Fruit fly (Drosophila melanogaster) whole organism, embryonic: ENCODE results near the gene Cubn.

Experiments
- Antp ChIP-seq: fragments of 200-800 bp; sonication (Bioruptor generic); optimal IDR thresholded peaks from 3 replicates; lab custom pipeline; 2016; ENCODE audit warnings: missing biosample characterization, missing genetic modification characterization
- B-H2 ChIP-seq: fragments of 200-800 bp; sonication (Bioruptor generic); optimal IDR thresholded peaks from 2 replicates; lab custom pipeline; 2018; ENCODE audit warnings: missing biosample characterization, mild to moderate bottlenecking, missing genetic modification characterization
- CG10274 ChIP-seq: fragments of 200-800 bp; sonication (Bioruptor generic); optimal IDR thresholded peaks from 3 replicates; lab custom pipeline; 2017; ENCODE audit warnings: missing biosample characterization, mild to moderate bottlenecking, missing genetic modification characterization
- CG11247 ChIP-seq: fragments of 200-800 bp; sonication (Bioruptor generic); IDR thresholded peaks from 2 replicates; pipeline ENCODE4 v1.3.6; 2022; ENCODE audit warnings: missing biosample characterization, missing genetic modification characterization
- CG12659 ChIP-seq: fragments of 200-800 bp; sonication (Bioruptor generic); optimal IDR thresholded peaks from 3 replicates; lab custom pipeline; 2017; ENCODE audit warnings: mild to moderate bottlenecking, missing biosample characterization, missing genetic modification reagents, missing genetic modification characterization
- CG14710 ChIP-seq: fragments of 200-800 bp; sonication (Bioruptor generic); optimal IDR thresholded peaks from 3 replicates; lab custom pipeline; 2019; ENCODE audit warnings: missing biosample characterization, mild to moderate bottlenecking, missing genetic modification characterization, moderate library complexity
- CG15011 ChIP-seq: fragments of 200-800 bp; sonication (Bioruptor generic); optimal IDR thresholded peaks from 3 replicates; lab custom pipeline; 2018; ENCODE audit warnings: missing biosample characterization, mild to moderate bottlenecking, missing genetic modification characterization
- CG1602 ChIP-seq: fragments of 200-800 bp; sonication (Bioruptor generic); optimal IDR thresholded peaks from 3 replicates; lab custom pipeline; 2016; ENCODE audit warnings: missing biosample characterization, missing genetic modification characterization
- CG1647 ChIP-seq: fragments of 200-800 bp; sonication (Bioruptor generic); optimal IDR thresholded peaks from 3 replicates; lab custom pipeline; 2016; ENCODE audit warnings: missing biosample characterization, missing genetic modification characterization
- CG31224 ChIP-seq: fragments of 200-800 bp; sonication (Bioruptor generic); IDR thresholded peaks from 2 replicates; pipeline ENCODE4 v1.3.6; 2022; ENCODE audit warnings: missing biosample characterization, missing genetic modification characterization
- CG32532 ChIP-seq: fragments of 200-800 bp; sonication (Bioruptor generic); IDR thresholded peaks from 2 replicates; pipeline ENCODE4 v1.3.6; 2022; ENCODE audit warnings: missing biosample characterization, missing genetic modification characterization
- CG3838 ChIP-seq: fragments of 200-800 bp; sonication (Bioruptor generic); optimal IDR thresholded peaks from 3 replicates; lab custom pipeline; 2016; ENCODE audit warnings: missing biosample characterization, missing genetic modification characterization
- CG6272 ChIP-seq: fragments of 200-800 bp; sonication (Bioruptor generic); IDR thresholded peaks from 2 replicates; pipeline ENCODE4 v1.3.6; 2022; ENCODE audit warnings: missing biosample characterization, missing genetic modification characterization
- CG6765 ChIP-seq: fragments of 200-800 bp; sonication (Bioruptor generic); optimal IDR thresholded peaks from 3 replicates; lab custom pipeline; 2017; ENCODE audit warnings: missing biosample characterization, mild to moderate bottlenecking, missing genetic modification characterization
- CG7786 ChIP-seq: fragments of 200-800 bp; sonication (Bioruptor generic); optimal IDR thresholded peaks from 2 replicates; lab custom pipeline; 2016; ENCODE audit warnings: missing biosample characterization, missing genetic modification characterization
- CG7839 ChIP-seq: fragments of 200-800 bp; sonication (Bioruptor generic); optimal IDR thresholded peaks from 3 replicates; lab custom pipeline; 2018; ENCODE audit warnings: missing biosample characterization, mild to moderate bottlenecking, missing genetic modification characterization, moderate library complexity
- CG8359 ChIP-seq: fragments of 200-800 bp; sonication (Bioruptor generic); optimal IDR thresholded peaks from 2 replicates; lab custom pipeline; 2017; ENCODE audit warnings: missing biosample characterization, mild to moderate bottlenecking, missing genetic modification characterization, borderline replicate concordance
- CG9797 ChIP-seq: fragments of 200-800 bp; sonication (Bioruptor generic); optimal IDR thresholded peaks from 3 replicates; lab custom pipeline; 2018; ENCODE audit warnings: missing biosample characterization, mild to moderate bottlenecking, missing genetic modification characterization
- CG9932 ChIP-seq: fragments of 200-800 bp; sonication (Bioruptor generic); IDR thresholded peaks from 2 replicates; pipeline ENCODE4 v1.3.6; 2022; ENCODE audit warnings: missing biosample characterization, missing genetic modification characterization
- Dbx ChIP-seq: fragments of 200-800 bp; sonication (Bioruptor generic); IDR thresholded peaks from 3 replicates; pipeline ENCODE4 v1.3.6; 2022; ENCODE audit warnings: missing biosample characterization, missing genetic modification characterization
- Deaf1 ChIP-seq: fragments of 200-800 bp; optimal IDR thresholded peaks from 3 replicates; lab custom pipeline; 2019; ENCODE audit warnings: missing biosample characterization, mild to moderate bottlenecking, missing genetic modification characterization, moderate library complexity
- Fer1 ChIP-seq: fragments of 200-800 bp; sonication (Bioruptor generic); optimal IDR thresholded peaks from 2 replicates; lab custom pipeline; 2017; ENCODE audit warnings: missing biosample characterization, mild to moderate bottlenecking, missing genetic modification characterization
- GATAe ChIP-seq: fragments of 200-800 bp; sonication (Bioruptor generic); conservative IDR thresholded peaks from 2 replicates; pipeline ENCODE4 v1.3.6; 2022; ENCODE audit warnings: missing biosample characterization, missing genetic modification characterization
- Hey ChIP-seq: fragments of 200-800 bp; sonication (Bioruptor generic); optimal IDR thresholded peaks from 3 replicates; lab custom pipeline; 2018; ENCODE audit warnings: missing biosample characterization, mild to moderate bottlenecking, missing genetic modification characterization
- Hmr ChIP-seq: fragments of 200-800 bp; sonication (Bioruptor generic); optimal IDR thresholded peaks from 3 replicates; lab custom pipeline; 2017; ENCODE audit warnings: mild to moderate bottlenecking, missing biosample characterization, missing genetic modification reagents, missing genetic modification characterization
- Max ChIP-seq: fragments of 200-800 bp; sonication (Bioruptor generic); optimal IDR thresholded peaks from 2 replicates; lab custom pipeline; 2016; ENCODE audit warnings: missing biosample characterization, mild to moderate bottlenecking, missing genetic modification characterization
- Mes4 ChIP-seq: fragments of 200-800 bp; sonication (Bioruptor generic); optimal IDR thresholded peaks from 2 replicates; lab custom pipeline; 2016; ENCODE audit warnings: missing biosample characterization, missing genetic modification characterization
- Myb ChIP-seq: fragments of 200-800 bp; sonication (Bioruptor generic); optimal IDR thresholded peaks from 2 replicates; lab custom pipeline; 2016; ENCODE audit warnings: missing biosample characterization, missing genetic modification characterization
- Poxn ChIP-seq: fragments of 200-800 bp; sonication (Bioruptor generic); IDR thresholded peaks from 2 replicates; pipeline ENCODE4 v1.3.6; 2022; ENCODE audit warnings: missing biosample characterization, missing genetic modification characterization
- Usf ChIP-seq: fragments of 200-800 bp; sonication (Bioruptor generic); optimal IDR thresholded peaks from 2 replicates; lab custom pipeline; 2017; ENCODE audit warnings: missing genotype, missing biosample characterization, missing genetic modification characterization
- YL-1 ChIP-seq: fragments of 200-800 bp; sonication (Bioruptor generic); optimal IDR thresholded peaks from 3 replicates; lab custom pipeline; 2017; ENCODE audit warnings: missing biosample characterization, mild to moderate bottlenecking, missing genetic modification characterization
- ash1 ChIP-seq: fragments of 200-800 bp; sonication (Bioruptor generic); optimal IDR thresholded peaks from 2 replicates; lab custom pipeline; 2018; ENCODE audit warnings: missing biosample characterization, mild to moderate bottlenecking, missing genetic modification characterization
- ci ChIP-seq: fragments of 200-800 bp; sonication (Bioruptor generic); IDR thresholded peaks from 3 replicates; pipeline ENCODE4 v1.3.6; 2022; ENCODE audit warnings: missing biosample characterization, missing genetic modification characterization
- corto ChIP-seq: fragments of 200-800 bp; sonication (Bioruptor generic); optimal IDR thresholded peaks from 2 replicates; lab custom pipeline; 2016; ENCODE audit warnings: missing biosample characterization, mild to moderate bottlenecking, missing genetic modification characterization, moderate library complexity
- dan ChIP-seq: fragments of 200-800 bp; sonication (Bioruptor generic); IDR thresholded peaks from 2 replicates; pipeline ENCODE4 v1.3.6; 2022; ENCODE audit warnings: missing biosample characterization, missing genetic modification characterization
- dpn ChIP-seq, 2 experiments: fragments of 200-800 bp; sonication (Bioruptor generic); optimal IDR thresholded peaks; 3 replicates each; lab custom pipeline; 2016; ENCODE audit warnings: missing biosample characterization in 2 of 2, missing genetic modification characterization in 2 of 2
- fd64A ChIP-seq: fragments of 200-800 bp; sonication (Bioruptor generic); optimal IDR thresholded peaks from 3 replicates; lab custom pipeline; 2018; ENCODE audit warnings: missing biosample characterization, mild to moderate bottlenecking, missing genetic modification characterization
- gfzf ChIP-seq: fragments of 200-800 bp; sonication (Bioruptor generic); optimal IDR thresholded peaks from 2 replicates; lab custom pipeline; 2016; ENCODE audit warnings: missing biosample characterization, mild to moderate bottlenecking, missing genetic modification characterization, moderate library complexity
- ham ChIP-seq: fragments of 200-800 bp; sonication (Bioruptor generic); IDR thresholded peaks from 2 replicates; pipeline ENCODE4 v1.3.6; 2022; ENCODE audit warnings: missing biosample characterization, missing genetic modification characterization
- hb ChIP-seq: fragments of 200-800 bp; sonication (Bioruptor generic); IDR thresholded peaks from 3 replicates; pipeline ENCODE4 v1.3.6; 2022; ENCODE audit warnings: missing biosample characterization, missing genetic modification characterization; ENCODE audit not compliant: partially characterized antibody
- hth ChIP-seq: fragments of >200 bp; optimal IDR thresholded peaks from 2 replicates; lab custom pipeline; 2017; ENCODE audit warnings: inconsistent platforms
- klu ChIP-seq: fragments of 200-800 bp; sonication (Bioruptor generic); IDR thresholded peaks from 2 replicates; pipeline ENCODE4 v1.3.6; 2022; ENCODE audit warnings: missing biosample characterization, missing genetic modification characterization
- lmd ChIP-seq: fragments of 200-800 bp; sonication (Bioruptor generic); IDR thresholded peaks from 2 replicates; pipeline ENCODE4 v1.3.6; 2022; ENCODE audit warnings: missing biosample characterization, missing genetic modification characterization
- pzg ChIP-seq: fragments of 200-800 bp; sonication (Bioruptor generic); optimal IDR thresholded peaks from 3 replicates; lab custom pipeline; 2018; ENCODE audit warnings: missing biosample characterization, mild to moderate bottlenecking, missing genetic modification characterization, moderate library complexity
- seq ChIP-seq: fragments of 200-800 bp; sonication (Bioruptor generic); IDR thresholded peaks from 2 replicates; pipeline ENCODE4 v1.3.6; 2022; ENCODE audit warnings: missing biosample characterization, missing genetic modification characterization
- slbo ChIP-seq: fragments of 200-800 bp; sonication (Bioruptor generic); IDR thresholded peaks from 2 replicates; pipeline ENCODE4 v1.3.6; 2022; ENCODE audit warnings: missing biosample characterization, missing genetic modification characterization
- sqz ChIP-seq: fragments of 200-800 bp; sonication (Bioruptor generic); optimal IDR thresholded peaks from 3 replicates; lab custom pipeline; 2018; ENCODE audit warnings: missing biosample characterization, mild to moderate bottlenecking, missing genetic modification characterization
- tgo ChIP-seq: fragments of 200-800 bp; sonication (Bioruptor generic); IDR thresholded peaks from 3 replicates; pipeline ENCODE4 v1.3.6; 2022; ENCODE audit warnings: missing biosample characterization, missing genetic modification characterization
- toy ChIP-seq: fragments of 200-800 bp; sonication (Bioruptor generic); IDR thresholded peaks from 2 replicates; pipeline ENCODE4 v1.3.6; 2022; ENCODE audit warnings: missing biosample characterization, missing genetic modification characterization
- zen2 ChIP-seq: fragments of 200-800 bp; sonication (Bioruptor generic); IDR thresholded peaks from 3 replicates; pipeline ENCODE4 v1.3.6; 2022; ENCODE audit warnings: missing biosample characterization, missing genetic modification characterization; ENCODE audit not compliant: partially characterized antibody

The Cubn gene

DNA sequence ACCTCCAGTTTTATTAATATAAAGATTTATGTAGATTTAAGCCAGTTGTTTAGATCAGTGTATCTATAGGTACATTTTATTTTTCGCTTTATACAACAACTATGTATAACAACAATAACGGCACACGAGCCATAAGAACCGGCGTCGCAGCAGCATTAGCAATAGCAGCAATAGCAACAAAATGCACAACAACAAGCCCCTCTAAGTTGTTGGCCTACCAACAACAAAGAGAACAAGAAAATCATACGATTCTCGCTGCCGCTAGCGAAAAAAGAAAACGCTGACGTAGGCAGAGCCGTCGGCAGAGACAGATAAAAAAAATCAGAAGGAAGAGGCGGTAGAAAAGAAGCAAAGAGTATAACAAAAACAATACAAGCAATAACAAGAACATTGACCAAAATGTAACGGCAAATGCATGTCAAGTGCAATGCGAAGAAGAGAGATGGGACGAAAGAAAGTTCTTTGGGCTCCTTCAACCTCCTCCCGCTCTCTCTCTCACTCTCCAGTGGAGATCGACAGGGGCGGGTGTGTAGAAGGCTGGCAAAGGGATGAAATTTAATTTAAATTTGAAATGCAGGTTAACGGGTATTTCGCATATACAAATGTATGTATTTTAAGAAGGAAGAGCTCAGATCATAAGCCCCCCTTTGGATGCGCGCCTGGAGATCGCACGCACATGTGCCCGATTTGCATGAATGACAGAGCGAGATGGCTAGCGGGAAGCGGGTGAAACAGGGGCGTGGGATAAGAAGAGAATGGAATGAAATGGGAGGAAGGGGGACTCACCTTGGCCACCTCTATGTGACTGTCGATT is 7.8 kb upstream of the Cubn start (continued):
- TF ChIP-seq Deaf1 (tag; lab: Kevin White, UChicago) (peak; percentile 74), CG15011 (GFP tag; lab: Kevin White, UChicago) (peak; percentile 94), dpn (GFP tag; optimal IDR thresholded peaks at IDR 0.05; lab: Kevin White, UChicago) (peak; percentile 99), CG8359 (GFP tag; lab: Kevin White, UChicago) (peak; percentile 91), toy (GFP tag; lab: Robert Waterston, UW) (peak; percentile 95), CG3838 (GFP tag; lab: Kevin White, UChicago) (peak; percentile 96), ash1 (GFP tag; lab: Kevin White, UChicago) (peak; percentile 89), Dbx (GFP tag; lab: Robert Waterston, UW) (peak; percentile 98), CG6765 (GFP tag; lab: Kevin White, UChicago) (peak; percentile 89), CG1602 (GFP tag; lab: Kevin White, UChicago) (peak; percentile 99), ci (peak; percentile 100), pzg (GFP tag; lab: Kevin White, UChicago) (peak; percentile 26), CG11247 (peak; percentile 99), sqz (GFP tag; lab: Kevin White, UChicago) (peak; percentile 93), B-H2 (GFP tag; lab: Kevin White, UChicago) (peak; percentile 67), Fer1 (GFP tag; lab: Kevin White, UChicago) (peak; percentile 94), Max (GFP tag; lab: Kevin White, UChicago) (peak; percentile 94), CG10274 (peak; percentile 91), Mes4 (GFP tag; lab: Kevin White, UChicago) (peak; percentile 98), CG14710 (peak; percentile 97), dan (peak; percentile 99), Myb (peak; percentile 93), CG12659 (GFP tag; lab: Kevin White, UChicago) (peak; percentile 98), slbo (GFP tag; lab: Robert Waterston, UW) (peak; percentile 100), tgo (peak; percentile 98), CG9932 (GFP tag; lab: Robert Waterston, UW) (peak; percentile 99), seq (GFP tag; lab: Robert Waterston, UW) (peak; percentile 97), CG32532 (peak; percentile 99), lmd (GFP tag; lab: Robert Waterston, UW) (peak; percentile 99), Poxn (GFP tag; lab: Robert Waterston, UW) (peak; percentile 91), ham (GFP tag; lab: Robert Waterston, UW) (peak; percentile 94), zen2 (GFP tag; lab: Robert Waterston, UW) (no peak), hb (GFP tag; lab: Robert Waterston, UW) (no peak), Antp (peak; percentile 98), CG1647 (GFP tag; lab: Kevin White, UChicago) (peak; percentile 97), gfzf (GFP tag; lab: Kevin White, UChicago) (peak; percentile 33), CG6272 (peak; percentile 98), corto (GFP tag; lab: Kevin White, UChicago) (peak; percentile 91), fd64A (peak; percentile 97), GATAe (GFP tag; lab: Robert Waterston, UW) (peak; percentile 86), klu (peak; percentile 96), YL-1 (GFP tag; lab: Kevin White, UChicago) (peak; percentile 72), CG9797 (GFP tag; lab: Kevin White, UChicago) (peak; percentile 45), CG7786 (GFP tag; lab: Kevin White, UChicago) (peak; percentile 99), Hmr (peak; percentile 98), Hey (tag; lab: Kevin White, UChicago) (peak; percentile 85), CG31224 (GFP tag; lab: Robert Waterston, UW) (peak; percentile 96), Usf (GFP tag; lab: Kevin White, UChicago) (peak; percentile 99), hth (lab: Kevin White, UChicago) (no peak), CG7839 (peak; percentile 98)
